Fruit fly (Drosophila melanogaster): ENCODE measurements around the gene CG13856.

Gene CG13856

dm6 chr3R:22421618-22422017 is 19.2 kb downstream of the CG13856 start (continued):
- TF ChIP-seq pfk (GFP tag; optimal IDR thresholded peaks at IDR 0.05) (no peak), ro (GFP tag; IDR thresholded peaks at IDR 0.05) (no peak), ci (GFP tag; IDR thresholded peaks at IDR 0.05) (peak; percentile 80), bowl (GFP tag; IDR thresholded peaks at IDR 0.05) (peak; percentile 72), crp (GFP tag; optimal IDR thresholded peaks at IDR 0.05) (no peak), CG17802 (tag; optimal IDR thresholded peaks at IDR 0.05) (no peak), CG18262 (tag; optimal IDR thresholded peaks at IDR 0.05) (peak; percentile 59), Elba2 (GFP tag; optimal IDR thresholded peaks at IDR 0.05) (no peak), CG11695 (GFP tag; IDR thresholded peaks at IDR 0.05) (peak; percentile 69), CG18764 (GFP tag; optimal IDR thresholded peaks at IDR 0.05) (no peak), HHEX (GFP tag; optimal IDR thresholded peaks at IDR 0.05) (peak; percentile 25), ATbp (GFP tag; optimal IDR thresholded peaks at IDR 0.05) (peak; percentile 26), CG4424 (GFP tag; optimal IDR thresholded peaks at IDR 0.05) (peak; percentile 41), otp (GFP tag; IDR thresholded peaks at IDR 0.05) (no peak), z (GFP tag; IDR thresholded peaks at IDR 0.05) (no peak), exex (tag; optimal IDR thresholded peaks at IDR 0.05) (no peak), tup (GFP tag; optimal IDR thresholded peaks at IDR 0.05) (no peak), hbn (GFP tag; IDR thresholded peaks at IDR 0.05; ENCODE audit: partially characterized antibody) (no peak), CrebB (tag; optimal IDR thresholded peaks at IDR 0.05) (no peak), CG10979 (tag; optimal IDR thresholded peaks at IDR 0.05) (peak; percentile 28), pzg (GFP tag; optimal IDR thresholded peaks at IDR 0.05) (no peak), gem (tag; optimal IDR thresholded peaks at IDR 0.05) (no peak), CG8290 (GFP tag; optimal IDR thresholded peaks at IDR 0.05) (no peak), CG8290 (tag; optimal IDR thresholded peaks at IDR 0.05) (no peak), ttk (GFP tag; IDR thresholded peaks at IDR 0.05) (peak; percentile 71), sug (tag; optimal IDR thresholded peaks at IDR 0.05) (peak; percentile 26), MBD-R2 (GFP tag; IDR thresholded peaks at IDR 0.05) (peak; percentile 54; the same call in 1 of the 2 replicates), BEAF-32 (GFP tag; optimal IDR thresholded peaks at IDR 0.05) (no peak), klu (GFP tag; IDR thresholded peaks at IDR 0.05) (peak; percentile 66), Dfd (GFP tag; optimal IDR thresholded peaks at IDR 0.05) (no peak), Hsf (GFP tag; optimal IDR thresholded peaks at IDR 0.05) (peak; percentile 23), CG4820 (GFP tag; optimal IDR thresholded peaks at IDR 0.05) (peak; percentile 26), CG16779 (GFP tag; IDR thresholded peaks at IDR 0.05) (no peak), CG4328 (GFP tag; optimal IDR thresholded peaks at IDR 0.05) (no peak), CG14860 (GFP tag; IDR thresholded peaks at IDR 0.05; ENCODE audit: partially characterized antibody) (no peak), CG12769 (tag; optimal IDR thresholded peaks at IDR 0.05) (no peak), ato (GFP tag; IDR thresholded peaks at IDR 0.05; ENCODE audit: partially characterized antibody) (no peak), Dll (GFP tag; IDR thresholded peaks at IDR 0.05; ENCODE audit: partially characterized antibody) (no peak), Hmx (GFP tag; optimal IDR thresholded peaks at IDR 0.05) (no peak), CG31441 (GFP tag; IDR thresholded peaks at IDR 0.05) (peak; percentile 56), CG12299 (tag; optimal IDR thresholded peaks at IDR 0.05) (peak; percentile 4), sqz (GFP tag; optimal IDR thresholded peaks at IDR 0.05) (no peak), CG10431 (GFP tag; optimal IDR thresholded peaks at IDR 0.05) (no peak), vvl (GFP tag; IDR thresholded peaks at IDR 0.05) (peak; percentile 90), Sin3A (optimal IDR thresholded peaks at IDR 0.05) (no peak), H2.0 (GFP tag; IDR thresholded peaks at IDR 0.05) (peak; percentile 74), tll (GFP tag; optimal IDR thresholded peaks at IDR 0.05) (no peak), CG12236 (GFP tag; optimal IDR thresholded peaks at IDR 0.05) (no peak), unpg (GFP tag; optimal IDR thresholded peaks at IDR 0.05) (peak; percentile 73), sr (GFP tag; IDR thresholded peaks at IDR 0.05) (no peak), cas (GFP tag; IDR thresholded peaks at IDR 0.05) (no peak), CG6813 (GFP tag; optimal IDR thresholded peaks at IDR 0.05) (peak; percentile 48)
